Worm (Caenorhabditis elegans): Measurements from ENCODE around the gene B0416.5.
A peak's percentile ranks its signal among the peaks of the same experiment; 100 is the strongest.

B0416.5 gene

ce11 chrX:9255993-9256392 lies 14.7 kb downstream of the B0416.5 start:
- no peak for TF ChIP-seq unc-30 (tag; optimal IDR thresholded peaks at IDR 0.05)
- TF ChIP-seq pag-3 (tag; optimal IDR thresholded peaks at IDR 0.05; ENCODE audit: borderline replicate concordance, insufficient read depth): no peak
- TF ChIP-seq tbx-2 (tag; optimal IDR thresholded peaks at IDR 0.05): no peak
- TF ChIP-seq blmp-1 (tag; optimal IDR thresholded peaks at IDR 0.05): no peak
- no peak for TF ChIP-seq alr-1 (tag; optimal IDR thresholded peaks at IDR 0.05; ENCODE audit: borderline replicate concordance)
- no peak for TF ChIP-seq dsc-1 (tag; optimal IDR thresholded peaks at IDR 0.05)
- no peak for TF ChIP-seq swsn-7 (tag; optimal IDR thresholded peaks at IDR 0.05)

- no peak for TF ChIP-seq unc-30 (tag; optimal IDR thresholded peaks at IDR 0.05)
- TF ChIP-seq snpc-4 (tag; optimal IDR thresholded peaks at IDR 0.05): no peak
- no peak for TF ChIP-seq fos-1 (tag; optimal IDR thresholded peaks at IDR 0.05)
- no peak for TF ChIP-seq ets-5 (GFP tag; IDR thresholded peaks at IDR 0.05)
- TF ChIP-seq rnt-1 (tag; optimal IDR thresholded peaks at IDR 0.05): no peak
- TF ChIP-seq aha-1 (tag; optimal IDR thresholded peaks at IDR 0.05): no peak
- no peak for TF ChIP-seq lin-35 (GFP tag; optimal IDR thresholded peaks at IDR 0.05)
- TF ChIP-seq ama-1 (optimal IDR thresholded peaks at IDR 0.05): no peak
- no peak for TF ChIP-seq nhr-90 (tag; optimal IDR thresholded peaks at IDR 0.05; ENCODE audit: poor library complexity)
- no peak for TF ChIP-seq snu-23 (GFP tag; optimal IDR thresholded peaks at IDR 0.05)
- TF ChIP-seq ceh-8 (GFP tag; optimal IDR thresholded peaks at IDR 0.05): no peak
- no peak for TF ChIP-seq skn-1 (tag; optimal IDR thresholded peaks at IDR 0.05)
- TF ChIP-seq ceh-90 (tag; optimal IDR thresholded peaks at IDR 0.05): no peak
- no peak for TF ChIP-seq nhr-11 (tag; optimal IDR thresholded peaks at IDR 0.05)
- no peak for TF ChIP-seq fkh-8 (tag; optimal IDR thresholded peaks at IDR 0.05)
- no peak for TF ChIP-seq lin-15B (tag; optimal IDR thresholded peaks at IDR 0.05)
- no peak for TF ChIP-seq ceh-88 (GFP tag; IDR thresholded peaks at IDR 0.05)
- TF ChIP-seq ces-1 (GFP tag; optimal IDR thresholded peaks at IDR 0.05): no peak
Observed at ce11 chrX:9251488-9251887, 19.2 kb downstream of the B0416.5 start, which contains the start of gene pes-8. pes-8 (plus strand) TSS chrX:9251788.

- TF ChIP-seq nhr-11 (tag; optimal IDR thresholded peaks at IDR 0.05): no peak
- TF ChIP-seq swsn-7 (tag; optimal IDR thresholded peaks at IDR 0.05): no peak
- TF ChIP-seq jun-1 (tag; optimal IDR thresholded peaks at IDR 0.05): no peak
- no peak for TF ChIP-seq unc-30 (tag; optimal IDR thresholded peaks at IDR 0.05)
- no peak for TF ChIP-seq fkh-8 (tag; optimal IDR thresholded peaks at IDR 0.05)
- TF ChIP-seq nhr-71 (tag; optimal IDR thresholded peaks at IDR 0.05): peak; percentile 83
- TF ChIP-seq egl-13 (tag; optimal IDR thresholded peaks at IDR 0.05): no peak
- TF ChIP-seq elt-3 (tag; optimal IDR thresholded peaks at IDR 0.05): peak in 2 of 6 experiments; percentile 6 to 71
- no peak for TF ChIP-seq efl-1 (optimal IDR thresholded peaks at IDR 0.05)
- TF ChIP-seq efl-1 (GFP tag; optimal IDR thresholded peaks at IDR 0.05 in 1 of 2): peak in 1 of 2 experiments; percentile 74
- peak; percentile 64 for TF ChIP-seq nhr-20 (tag; optimal IDR thresholded peaks at IDR 0.05)
- TF ChIP-seq mdl-1 (tag; optimal IDR thresholded peaks at IDR 0.05): peak in 1 of 2 experiments; percentile 10
- TF ChIP-seq nhr-19 (GFP tag; conservative IDR thresholded peaks at IDR 0.05): peak; percentile 27; the same call in 1 of the 2 replicates
- peak; percentile 47 for TF ChIP-seq snu-23 (GFP tag; optimal IDR thresholded peaks at IDR 0.05)
- TF ChIP-seq hpl-2 (GFP tag; optimal IDR thresholded peaks at IDR 0.05): no peak
- TF ChIP-seq egl-27 (tag; optimal IDR thresholded peaks at IDR 0.05): no peak
- TF ChIP-seq blmp-1 (tag; optimal IDR thresholded peaks at IDR 0.05): peak; percentile 71
- TF ChIP-seq nhr-237 (tag; optimal IDR thresholded peaks at IDR 0.05): no peak
- no peak for TF ChIP-seq mef-2 (tag; optimal IDR thresholded peaks at IDR 0.05)
- peak in 1 of 2 experiments; percentile 51 for TF ChIP-seq lin-35 (GFP tag; optimal IDR thresholded peaks at IDR 0.05)
- peak; percentile 91 for TF ChIP-seq nhr-85 (tag)
Observed at ce11 chrX:9248083-9248805, 22.4 kb downstream of the B0416.5 start.

Measured in whole organism, L1 larva.